Worm (Caenorhabditis elegans) whole organism, L4/young adult: ENCODE results near the gene fbxc-53.

Experiments used
- W03F9.2 ChIP-seq: fragments of 150-350 bp; optimal IDR thresholded peaks from 2 replicates; lab custom pipeline; 2014; ENCODE audit warnings: missing biosample characterization, missing genetic modification characterization
- dao-5 ChIP-seq: sonication (generic microtip); optimal IDR thresholded peaks from 2 replicates; lab custom pipeline; 2016; ENCODE audit warnings: missing genotype, missing genetic modification characterization, moderate library complexity, missing compliant biosample characterization
- him-1 ChIP-seq: sonication (generic microtip); optimal IDR thresholded peaks from 2 replicates; lab custom pipeline; 2016; ENCODE audit warnings: missing genotype, missing genetic modification reagents, missing genetic modification characterization, missing compliant biosample characterization

fbxc-53 gene

ce11 chrII:3711047-3711446, at the start of gene fbxc-53:
TSS of gene fbxc-53 (plus strand) at chrII:3711291.
- TF ChIP-seq him-1 (tag; lab: Kevin White, UChicago) (no peak), W03F9.2 (no peak), dao-5 (tag; lab: Kevin White, UChicago) (no peak)

- no peak for TF ChIP-seq dao-5 (tag; lab: Kevin White, UChicago)
- no peak for TF ChIP-seq him-1 (tag; lab: Kevin White, UChicago)
- no peak for TF ChIP-seq W03F9.2
These were observed 49.2 kb upstream of the fbxc-53 start, which contains the start of gene F19B10.13 for ce11 chrII:3661932-3662331. TSS of gene F19B10.13 (plus strand) at chrII:3662274.

- TF ChIP-seq him-1 (tag; lab: Kevin White, UChicago) (no peak), W03F9.2 (no peak), dao-5 (tag; lab: Kevin White, UChicago) (no peak)
These were observed 47.3 kb upstream of the fbxc-53 start, which contains the start of gene F19B10.6 for ce11 chrII:3663796-3664195. TSS of gene F19B10.6 (minus strand) at chrII:3663896.

- TF ChIP-seq him-1 (tag; lab: Kevin White, UChicago) = no peak
- TF ChIP-seq W03F9.2 = no peak
- no peak for TF ChIP-seq dao-5 (tag; lab: Kevin White, UChicago)
These were observed 46.6 kb upstream of the fbxc-53 start, which contains the start of gene F19B10.3 for ce11 chrII:3664470-3664869. TSS of gene F19B10.3 (plus strand) at chrII:3664770.

- TF ChIP-seq W03F9.2 (no peak), him-1 (tag; lab: Kevin White, UChicago) (no peak)
These were observed 45.9 kb upstream of the fbxc-53 start for ce11 chrII:3665181-3665580.

ce11 chrII:3669315-3669714, 41.8 kb upstream of the fbxc-53 start, which contains the start of gene srx-97:
TSS of gene srx-97 (minus strand) at chrII:3669415.
- no peak for TF ChIP-seq dao-5 (tag; lab: Kevin White, UChicago)
- no peak for TF ChIP-seq him-1 (tag; lab: Kevin White, UChicago)
- no peak for TF ChIP-seq W03F9.2

- no peak for TF ChIP-seq dao-5 (tag; lab: Kevin White, UChicago)
- TF ChIP-seq W03F9.2 = no peak
- no peak for TF ChIP-seq him-1 (tag; lab: Kevin White, UChicago)
These were observed 40.1 kb upstream of the fbxc-53 start, which contains the start of gene srx-98 for ce11 chrII:3670956-3671355. TSS of gene srx-98 (minus strand) at chrII:3671056.

ce11 chrII:3673493-3673892, 37.6 kb upstream of the fbxc-53 start, which contains the start of gene sea-1:
TSS of gene sea-1 (minus strand) at chrII:3673593.
- TF ChIP-seq him-1 (tag; lab: Kevin White, UChicago) (no peak), dao-5 (tag; lab: Kevin White, UChicago) (no peak), W03F9.2 (no peak)

- TF ChIP-seq him-1 (tag; lab: Kevin White, UChicago) = no peak
- no peak for TF ChIP-seq W03F9.2
- TF ChIP-seq dao-5 (tag; lab: Kevin White, UChicago) = no peak
These were observed 35.9 kb upstream of the fbxc-53 start, which contains the start of gene F19B10.2 for ce11 chrII:3675176-3675575. TSS of gene F19B10.2 (plus strand) at chrII:3675476.

- TF ChIP-seq W03F9.2 (no peak), him-1 (tag; lab: Kevin White, UChicago) (no peak), dao-5 (tag; lab: Kevin White, UChicago) (no peak)
These were observed 32.1 kb upstream of the fbxc-53 start for ce11 chrII:3678978-3679377.

ce11 chrII:3680366-3680765, 30.7 kb upstream of the fbxc-53 start:
- TF ChIP-seq W03F9.2 = no peak
- no peak for TF ChIP-seq dao-5 (tag; lab: Kevin White, UChicago)
- TF ChIP-seq him-1 (tag; lab: Kevin White, UChicago) = no peak

ce11 chrII:3681365-3682083, 29.6 kb upstream of the fbxc-53 start, which contains the start of gene F19B10.10:
TSS of gene F19B10.10 (minus strand) at chrII:3681415.
- no peak for TF ChIP-seq dao-5 (tag; lab: Kevin White, UChicago)
- TF ChIP-seq W03F9.2 = no peak
- no peak for TF ChIP-seq him-1 (tag; lab: Kevin White, UChicago)

- TF ChIP-seq him-1 (tag; lab: Kevin White, UChicago) = no peak
- TF ChIP-seq W03F9.2 = peak; percentile 67
These were observed 28.3 kb upstream of the fbxc-53 start, which contains the start of gene F19B10.1 for ce11 chrII:3682770-3683234. TSS of gene F19B10.1 (plus strand) at chrII:3683184.

- TF ChIP-seq him-1 (tag; lab: Kevin White, UChicago) (no peak), W03F9.2 (no peak), dao-5 (tag; lab: Kevin White, UChicago) (no peak)
These were observed 26.5 kb upstream of the fbxc-53 start for ce11 chrII:3684487-3685067.
